Fruit fly (Drosophila melanogaster) whole organism, prepupa: ENCODE data around the gene Ugt316A1.

Source experiments
- Blimp-1 ChIP-seq: fragments of 200-800 bp; sonication (Bioruptor generic); optimal IDR thresholded peaks from 3 replicates; lab custom pipeline; 2017; ENCODE audit warnings: missing biosample characterization, missing genetic modification characterization, mild to moderate bottlenecking, moderate library complexity, missing genetic modification reagents
- CG10631 ChIP-seq: fragments of 200-800 bp; sonication (Bioruptor generic); optimal IDR thresholded peaks from 2 replicates; lab custom pipeline; 2016; ENCODE audit warnings: missing biosample characterization, missing genetic modification characterization
- CG11294 ChIP-seq: fragments of 200-800 bp; sonication (Bioruptor generic); IDR thresholded peaks from 2 replicates; pipeline ENCODE4 v1.3.6; 2022; ENCODE audit warnings: missing biosample characterization, missing genetic modification characterization
- CG15336 ChIP-seq: fragments of 200-800 bp; sonication (Bioruptor generic); IDR thresholded peaks from 2 replicates; pipeline ENCODE4 v1.3.6; 2022; ENCODE audit warnings: missing biosample characterization, missing genetic modification characterization
- CG1621 ChIP-seq: fragments of 200-800 bp; sonication (Bioruptor generic); optimal IDR thresholded peaks from 3 replicates; lab custom pipeline; 2018; ENCODE audit warnings: missing biosample characterization, mild to moderate bottlenecking, missing genetic modification characterization
- CG16779 ChIP-seq: fragments of 200-800 bp; sonication (Bioruptor generic); optimal IDR thresholded peaks from 3 replicates; lab custom pipeline; 2017; ENCODE audit warnings: missing biosample characterization, mild to moderate bottlenecking, missing genetic modification characterization
- CG32006 ChIP-seq: fragments of 200-800 bp; sonication (Bioruptor generic); optimal IDR thresholded peaks from 3 replicates; lab custom pipeline; 2017; ENCODE audit warnings: missing biosample characterization, mild to moderate bottlenecking, missing genetic modification characterization
- CG34406 ChIP-seq: fragments of 200-800 bp; sonication (Bioruptor generic); optimal IDR thresholded peaks from 3 replicates; lab custom pipeline; 2016; ENCODE audit warnings: missing biosample characterization, missing genetic modification characterization
- CG3919 ChIP-seq: fragments of 200-800 bp; sonication (Bioruptor generic); optimal IDR thresholded peaks from 3 replicates; lab custom pipeline; 2016; ENCODE audit warnings: missing biosample characterization, missing genetic modification characterization
- CG4318 ChIP-seq: fragments of 200-800 bp; sonication (Bioruptor generic); optimal IDR thresholded peaks from 3 replicates; lab custom pipeline; 2017; ENCODE audit warnings: missing biosample characterization, mild to moderate bottlenecking, missing genetic modification characterization
- CG6163 ChIP-seq: fragments of 200-800 bp; sonication (Bioruptor generic); IDR thresholded peaks from 3 replicates; pipeline ENCODE4 v1.3.6; 2022; ENCODE audit warnings: missing biosample characterization, missing genetic modification characterization
- CG6276 ChIP-seq: fragments of 200-800 bp; sonication (Bioruptor generic); optimal IDR thresholded peaks from 2 replicates; lab custom pipeline; 2017; ENCODE audit warnings: missing biosample characterization, mild to moderate bottlenecking, missing genetic modification characterization
- CG6792 ChIP-seq: fragments of 200-800 bp; sonication (Bioruptor generic); optimal IDR thresholded peaks from 3 replicates; lab custom pipeline; 2016; ENCODE audit warnings: missing biosample characterization, missing genetic modification characterization
- CG6808 ChIP-seq: fragments of 200-800 bp; sonication (Bioruptor generic); optimal IDR thresholded peaks from 3 replicates; lab custom pipeline; 2017; ENCODE audit warnings: missing biosample characterization, missing genetic modification characterization, mild to moderate bottlenecking, moderate library complexity, missing genetic modification reagents
- CG6854 ChIP-seq: fragments of 200-800 bp; sonication (Bioruptor generic); optimal IDR thresholded peaks from 2 replicates; lab custom pipeline; 2017; ENCODE audit warnings: missing biosample characterization, mild to moderate bottlenecking, missing genetic modification characterization
- CG7368 ChIP-seq: fragments of 200-800 bp; sonication (Bioruptor generic); optimal IDR thresholded peaks from 3 replicates; lab custom pipeline; 2016; ENCODE audit warnings: missing biosample characterization, missing genetic modification characterization
- CG8119 ChIP-seq: fragments of 200-800 bp; sonication (Bioruptor generic); IDR thresholded peaks from 3 replicates; pipeline ENCODE4 v1.3.6; 2022; ENCODE audit warnings: missing biosample characterization, missing genetic modification characterization
- CG8319 ChIP-seq: fragments of 200-800 bp; sonication (Bioruptor generic); optimal IDR thresholded peaks from 3 replicates; lab custom pipeline; 2016; ENCODE audit warnings: missing biosample characterization, missing genetic modification characterization
- CG8632 ChIP-seq: fragments of 200-800 bp; sonication (Bioruptor generic); optimal IDR thresholded peaks from 3 replicates; lab custom pipeline; 2016; ENCODE audit warnings: missing biosample characterization, missing genetic modification characterization
- CG9139 ChIP-seq: fragments of 200-800 bp; sonication (Bioruptor generic); optimal IDR thresholded peaks from 3 replicates; lab custom pipeline; 2017; ENCODE audit warnings: missing biosample characterization, mild to moderate bottlenecking, missing genetic modification characterization
- Eip75B ChIP-seq: fragments of 200-800 bp; sonication (Bioruptor generic); optimal IDR thresholded peaks from 3 replicates; lab custom pipeline; 2016; ENCODE audit warnings: missing biosample characterization, missing genetic modification characterization
- Eip93F ChIP-seq: fragments of 200-800 bp; sonication (Bioruptor generic); optimal IDR thresholded peaks from 2 replicates; lab custom pipeline; 2016; ENCODE audit warnings: missing biosample characterization, mild to moderate bottlenecking, missing genetic modification characterization
- Ets21C ChIP-seq: fragments of 200-800 bp; sonication (Bioruptor generic); optimal IDR thresholded peaks from 3 replicates; lab custom pipeline; 2016; ENCODE audit warnings: missing biosample characterization, missing genetic modification characterization
- Ets96B ChIP-seq: fragments of 200-800 bp; optimal IDR thresholded peaks from 2 replicates; lab custom pipeline; 2019; ENCODE audit warnings: missing biosample characterization, mild to moderate bottlenecking, missing genetic modification characterization, moderate library complexity
- Gug ChIP-seq: fragments of 200-800 bp; sonication (Bioruptor generic); IDR thresholded peaks from 2 replicates; pipeline ENCODE4 v1.3.6; 2022; ENCODE audit warnings: missing biosample characterization, missing genetic modification characterization
- Hr39 ChIP-seq: fragments of 200-800 bp; sonication (Bioruptor generic); optimal IDR thresholded peaks from 2 replicates; lab custom pipeline; 2016; ENCODE audit warnings: missing biosample characterization, missing genetic modification characterization
- Lpt ChIP-seq: fragments of 200-800 bp; sonication (Bioruptor generic); optimal IDR thresholded peaks from 3 replicates; lab custom pipeline; 2016; ENCODE audit warnings: missing biosample characterization, missing genetic modification characterization
- Sox102F ChIP-seq: fragments of 200-800 bp; sonication (Bioruptor generic); optimal IDR thresholded peaks from 2 replicates; lab custom pipeline; 2016; ENCODE audit warnings: missing biosample characterization, mild to moderate bottlenecking, missing genetic modification characterization
- Sox14 ChIP-seq: fragments of 200-800 bp; sonication (Bioruptor generic); optimal IDR thresholded peaks from 3 replicates; lab custom pipeline; 2016; ENCODE audit warnings: missing biosample characterization, missing genetic modification characterization
- Sox15 ChIP-seq: fragments of 200-800 bp; sonication (Bioruptor generic); optimal IDR thresholded peaks from 3 replicates; lab custom pipeline; 2016; ENCODE audit warnings: missing biosample characterization, missing genetic modification characterization
- acj6 ChIP-seq: fragments of 200-800 bp; sonication (Bioruptor generic); optimal IDR thresholded peaks from 3 replicates; lab custom pipeline; 2016; ENCODE audit warnings: missing biosample characterization, missing genetic modification characterization
- cyc ChIP-seq: fragments of 200-800 bp; sonication (Bioruptor generic); optimal IDR thresholded peaks from 3 replicates; lab custom pipeline; 2016; ENCODE audit warnings: missing biosample characterization, missing genetic modification characterization
- dsx ChIP-seq: fragments of 200-800 bp; optimal IDR thresholded peaks from 3 replicates; lab custom pipeline; 2019; ENCODE audit warnings: missing biosample characterization, mild to moderate bottlenecking, missing genetic modification characterization, moderate library complexity; ENCODE audit not compliant: poor library complexity, severe bottlenecking
- eg ChIP-seq: fragments of 200-800 bp; sonication (Bioruptor generic); IDR thresholded peaks from 3 replicates; pipeline ENCODE4 v1.3.6; 2022; ENCODE audit warnings: missing biosample characterization, missing genetic modification characterization
- esn ChIP-seq: fragments of 200-800 bp; sonication (Bioruptor generic); optimal IDR thresholded peaks from 2 replicates; lab custom pipeline; 2016; ENCODE audit warnings: missing biosample characterization, mild to moderate bottlenecking, missing genetic modification characterization, moderate library complexity
- fd85E ChIP-seq: fragments of 200-800 bp; sonication (Bioruptor generic); optimal IDR thresholded peaks from 3 replicates; lab custom pipeline; 2016; ENCODE audit warnings: missing biosample characterization, missing genetic modification characterization
- fkh ChIP-seq: fragments of 200-800 bp; sonication (Bioruptor generic); optimal IDR thresholded peaks from 3 replicates; lab custom pipeline; 2017; ENCODE audit warnings: missing biosample characterization, mild to moderate bottlenecking, missing genetic modification characterization, moderate library complexity
- lz ChIP-seq: fragments of 200-800 bp; sonication (Bioruptor generic); optimal IDR thresholded peaks from 3 replicates; lab custom pipeline; 2016; ENCODE audit warnings: missing biosample characterization, missing genetic modification characterization
- net ChIP-seq: fragments of 200-800 bp; sonication (Bioruptor generic); optimal IDR thresholded peaks from 3 replicates; lab custom pipeline; 2016; ENCODE audit warnings: missing biosample characterization, missing genetic modification characterization
- pdm3 ChIP-seq: fragments of 200-800 bp; sonication (Bioruptor generic); optimal IDR thresholded peaks from 3 replicates; lab custom pipeline; 2016; ENCODE audit warnings: missing biosample characterization, missing genetic modification characterization
- ss ChIP-seq, 2 experiments: fragments of 200-800 bp; sonication (Bioruptor generic); optimal IDR thresholded peaks; 2 replicates in 1 of 2; 3 replicates in 1 of 2; lab custom pipeline; 2017 to 2018; ENCODE audit warnings: mild to moderate bottlenecking in 2 of 2, missing biosample characterization in 2 of 2, missing genetic modification characterization in 2 of 2, moderate library complexity in 1 of 2
- svp ChIP-seq: fragments of 200-800 bp; sonication (Bioruptor generic); peaks from one replicate; lab custom pipeline; 2016; ENCODE audit warnings: missing biosample characterization, missing genetic modification characterization
- topi ChIP-seq: fragments of 200-800 bp; sonication (Bioruptor generic); optimal IDR thresholded peaks from 3 replicates; lab custom pipeline; 2016; ENCODE audit warnings: missing biosample characterization, missing genetic modification characterization
- vri ChIP-seq: fragments of 200-800 bp; sonication (Bioruptor generic); optimal IDR thresholded peaks from 3 replicates; lab custom pipeline; 2016; ENCODE audit warnings: missing biosample characterization, mild to moderate bottlenecking, missing genetic modification characterization

Gene Ugt316A1

DNA sequence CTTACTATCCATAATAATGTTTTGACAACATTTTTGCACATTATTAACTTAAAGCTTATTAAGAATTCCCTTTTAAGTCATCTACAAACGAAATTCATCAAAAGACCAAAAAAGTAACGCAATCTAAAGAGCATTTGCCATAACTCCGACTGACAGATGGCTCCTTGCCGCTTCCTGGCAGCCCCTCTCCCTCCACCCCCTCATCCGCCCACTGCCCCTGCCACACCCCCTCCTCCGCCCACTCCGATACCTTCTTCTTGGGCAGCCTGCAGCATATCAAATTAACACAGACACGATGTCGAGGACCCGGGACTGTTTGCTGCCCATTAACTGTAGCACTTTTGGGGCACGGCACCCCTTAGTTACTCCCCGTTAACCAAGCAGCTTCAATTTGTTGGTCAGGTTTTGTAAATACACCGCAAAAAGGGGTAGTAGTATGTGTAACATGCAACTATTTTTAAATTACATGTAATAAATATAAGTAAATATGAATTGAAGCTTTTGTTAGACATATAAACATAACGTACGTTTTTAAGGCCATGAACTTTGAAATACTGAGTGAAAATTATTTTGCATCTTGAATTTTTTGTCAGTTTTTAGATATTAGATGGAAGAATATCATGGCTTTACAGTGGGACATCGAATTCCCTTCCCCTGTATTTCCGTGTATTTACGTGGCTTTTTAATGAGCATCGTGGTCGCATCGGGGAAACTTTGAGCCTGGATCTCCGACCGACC is 27.3 kb downstream of the Ugt316A1 start (continued):
- peak; percentile 58 for TF ChIP-seq svp (GFP tag; lab: Kevin White, UChicago)
- no peak for TF ChIP-seq CG9139 (GFP tag; lab: Kevin White, UChicago)
- no peak for TF ChIP-seq CG7368 (GFP tag; lab: Kevin White, UChicago)
- TF ChIP-seq esn (GFP tag; lab: Kevin White, UChicago), result peak; percentile 73
- TF ChIP-seq CG6808 (GFP tag; lab: Kevin White, UChicago), result peak; percentile 65
- TF ChIP-seq Eip93F (GFP tag; lab: Kevin White, UChicago), result no peak
- no peak for TF ChIP-seq CG15336 (GFP tag; lab: Robert Waterston, UW)
- peak; percentile 55 for TF ChIP-seq CG3919 (GFP tag; lab: Kevin White, UChicago)
- peak; percentile 65 for TF ChIP-seq Ets96B (tag; lab: Kevin White, UChicago)
- no peak for TF ChIP-seq Gug (GFP tag; lab: Robert Waterston, UW)
- TF ChIP-seq vri (GFP tag; lab: Kevin White, UChicago), result peak; percentile 4
- TF ChIP-seq CG10631 (GFP tag; lab: Kevin White, UChicago), result peak; percentile 41
- peak; percentile 37 for TF ChIP-seq CG6792
- peak; percentile 42 for TF ChIP-seq lz (GFP tag; lab: Kevin White, UChicago)
- TF ChIP-seq Blimp-1 (GFP tag; lab: Kevin White, UChicago), result no peak
- no peak for TF ChIP-seq CG6854 (GFP tag; lab: Kevin White, UChicago)
- TF ChIP-seq Sox15, result no peak
- TF ChIP-seq CG11294 (GFP tag; lab: Robert Waterston, UW), result no peak
- no peak for TF ChIP-seq fd85E (GFP tag; lab: Kevin White, UChicago)
- no peak for TF ChIP-seq fkh
- TF ChIP-seq CG8119 (GFP tag; lab: Robert Waterston, UW), result peak; percentile 27; the same call in 1 of the 3 replicates
- peak; percentile 37 for TF ChIP-seq Sox102F (GFP tag; lab: Kevin White, UChicago)
- TF ChIP-seq Ets21C (GFP tag; lab: Kevin White, UChicago), result no peak
- peak; percentile 6 for TF ChIP-seq net (GFP tag; lab: Kevin White, UChicago)
- no peak for TF ChIP-seq Lpt (GFP tag; lab: Kevin White, UChicago)
- TF ChIP-seq pdm3, result no peak
- TF ChIP-seq Sox14 (GFP tag; lab: Kevin White, UChicago), result peak; percentile 26
- no peak for TF ChIP-seq eg
- no peak for TF ChIP-seq CG32006 (GFP tag; lab: Kevin White, UChicago)
- peak in 1 of 2 experiments; percentile 35 for TF ChIP-seq ss (GFP tag; optimal IDR thresholded peaks at IDR 0.05; lab: Kevin White, UChicago)
- TF ChIP-seq dsx, result peak; percentile 45
- peak; percentile 43 for TF ChIP-seq cyc (GFP tag; lab: Kevin White, UChicago)
- no peak for TF ChIP-seq CG16779 (tag; lab: Kevin White, UChicago)
- TF ChIP-seq CG8319, result peak; percentile 9

DNA sequence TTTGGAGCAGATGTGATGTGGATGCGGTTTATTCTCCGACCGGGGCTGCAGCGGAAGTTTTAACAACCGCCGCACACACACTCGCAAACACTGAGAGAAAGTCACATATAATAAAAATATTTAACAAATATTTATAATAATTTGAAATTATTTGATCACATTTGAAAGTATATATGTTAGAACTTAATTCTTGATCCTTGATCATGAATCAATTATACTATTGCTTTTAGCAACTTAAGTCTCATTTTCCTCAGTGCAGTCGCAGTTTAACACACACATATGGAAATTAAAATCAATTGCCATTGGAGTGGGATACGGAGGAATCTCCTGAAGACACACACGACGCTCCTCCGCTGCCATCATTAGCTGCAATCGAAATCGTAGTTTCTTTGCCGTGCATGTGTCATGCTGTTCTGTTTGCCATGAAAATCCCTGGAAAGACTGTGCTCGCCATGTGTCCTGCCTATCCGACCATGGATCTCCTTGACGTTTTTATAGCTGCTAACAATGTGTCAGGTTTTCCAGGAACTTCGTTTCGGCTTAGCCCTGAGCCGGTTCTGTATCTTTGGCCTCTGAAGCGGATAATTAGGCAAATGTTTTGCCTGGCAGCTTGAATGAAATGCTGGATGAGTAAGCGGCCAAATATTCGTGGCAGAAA is 29.3 kb downstream of the Ugt316A1 start:
- TF ChIP-seq acj6 (GFP tag; lab: Kevin White, UChicago) (peak; percentile 80), Gug (GFP tag; lab: Robert Waterston, UW) (0 out of 2 replicates have a peak, but pooled peaks have one; percentile 35), pdm3 (peak; percentile 43), CG6276 (GFP tag; lab: Kevin White, UChicago) (peak; percentile 10), CG6163 (GFP tag; lab: Robert Waterston, UW) (peak; percentile 73), CG6792 (peak; percentile 70), Hr39 (GFP tag; lab: Kevin White, UChicago) (peak; percentile 45), cyc (GFP tag; lab: Kevin White, UChicago) (peak; percentile 53), dsx (peak; percentile 78), CG1621 (tag; lab: Kevin White, UChicago) (peak; percentile 66), CG8632 (GFP tag; lab: Kevin White, UChicago) (peak; percentile 70), CG8319 (peak; percentile 47), CG9139 (GFP tag; lab: Kevin White, UChicago) (peak; percentile 53), CG4318 (peak; percentile 26), Eip75B (GFP tag; lab: Kevin White, UChicago) (peak; percentile 45), eg (peak; percentile 64), ss (GFP tag; optimal IDR thresholded peaks at IDR 0.05; lab: Kevin White, UChicago) (peak; percentile 72 to 80), topi (GFP tag; lab: Kevin White, UChicago) (peak; percentile 63), Ets96B (tag; lab: Kevin White, UChicago) (peak; percentile 79), svp (GFP tag; lab: Kevin White, UChicago) (peak; percentile 77), CG34406 (GFP tag; lab: Kevin White, UChicago) (peak; percentile 72), Eip93F (GFP tag; lab: Kevin White, UChicago) (no peak), Sox14 (GFP tag; lab: Kevin White, UChicago) (peak; percentile 59), CG16779 (tag; lab: Kevin White, UChicago) (peak; percentile 32), CG32006 (GFP tag; lab: Kevin White, UChicago) (peak; percentile 65), vri (GFP tag; lab: Kevin White, UChicago) (peak; percentile 42), CG8119 (GFP tag; lab: Robert Waterston, UW) (peak; percentile 65; the same call in 2 of the 3 replicates), CG10631 (GFP tag; lab: Kevin White, UChicago) (peak; percentile 74)
